Worm (Caenorhabditis elegans): ENCODE data around the gene wdr-5.1.

DNA sequence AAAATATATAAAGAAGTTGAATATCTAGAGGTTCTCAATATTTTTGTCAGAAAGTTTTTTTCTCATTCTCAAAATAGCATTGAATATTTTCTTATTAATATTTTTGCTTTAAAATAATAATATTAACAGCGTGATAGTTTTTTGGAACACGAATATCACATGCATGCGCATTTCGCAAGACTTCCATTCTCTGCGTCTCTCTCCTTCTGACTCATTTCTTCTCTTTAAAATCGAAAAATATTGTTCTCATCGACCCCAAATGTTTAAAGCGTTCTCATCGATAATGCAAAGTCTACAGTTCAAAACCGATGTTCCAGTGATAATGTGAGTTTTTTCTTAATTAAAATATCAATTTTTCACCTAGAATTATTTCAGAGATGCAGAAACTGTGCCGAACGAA lies 1.7 kb upstream of the wdr-5.1 start, which contains the start of gene C14B1.3:
- TF ChIP-seq aly-2 (tag; optimal IDR thresholded peaks at IDR 0.05) (no peak), ama-1 (optimal IDR thresholded peaks at IDR 0.05) (no peak), nhr-11 (tag; optimal IDR thresholded peaks at IDR 0.05) (no peak), zip-11 (GFP tag; IDR thresholded peaks at IDR 0.05) (no peak), lin-39 (tag; optimal IDR thresholded peaks at IDR 0.05) (no peak), aha-1 (tag) (peak; percentile 84), jun-1 (tag; optimal IDR thresholded peaks at IDR 0.05) (peak; percentile 46), pqm-1 (tag; optimal IDR thresholded peaks at IDR 0.05) (peak; percentile 23), spr-1 (tag; optimal IDR thresholded peaks at IDR 0.05) (no peak)
